Worm (Caenorhabditis elegans): Measurements from ENCODE around the gene F30B5.11.
A peak's percentile ranks its signal among the peaks of the same experiment; 100 is the strongest.

The F30B5.11 gene

ce11 chrIV:4215349-4215748 is 4.5 kb downstream of the F30B5.11 start (continued):
- TF ChIP-seq snpc-4 (tag; optimal IDR thresholded peaks at IDR 0.05) = no peak
- no peak for TF ChIP-seq lin-39 (tag; optimal IDR thresholded peaks at IDR 0.05)
- no peak for TF ChIP-seq nhr-11 (tag; optimal IDR thresholded peaks at IDR 0.05)
- no peak for TF ChIP-seq nhr-23 (tag; optimal IDR thresholded peaks at IDR 0.05)

- TF ChIP-seq lin-39 (tag; optimal IDR thresholded peaks at IDR 0.05) (no peak), sma-9 (GFP tag; optimal IDR thresholded peaks at IDR 0.05) (peak; percentile 45), sma-9 (tag; optimal IDR thresholded peaks at IDR 0.05) (no peak), fos-1 (tag; optimal IDR thresholded peaks at IDR 0.05) (peak; percentile 64), dmd-4 (tag; optimal IDR thresholded peaks at IDR 0.05) (no peak), ztf-11 (tag; optimal IDR thresholded peaks at IDR 0.05) (no peak), ZK546.5 (tag; optimal IDR thresholded peaks at IDR 0.05) (no peak), unc-39 (tag; optimal IDR thresholded peaks at IDR 0.05) (no peak), alr-1 (tag; optimal IDR thresholded peaks at IDR 0.05) (no peak), unc-62 (GFP tag; optimal IDR thresholded peaks at IDR 0.05) (no peak), ztf-4 (tag; optimal IDR thresholded peaks at IDR 0.05) (no peak), lin-11 (tag; optimal IDR thresholded peaks at IDR 0.05) (no peak), nhr-12 (tag; optimal IDR thresholded peaks at IDR 0.05) (no peak), nhr-129 (tag; optimal IDR thresholded peaks at IDR 0.05) (no peak), nhr-21 (tag; optimal IDR thresholded peaks at IDR 0.05) (no peak), ama-1 (optimal IDR thresholded peaks at IDR 0.05) (peak; percentile 1), mab-5 (tag; optimal IDR thresholded peaks at IDR 0.05) (no peak), snpc-4 (tag; optimal IDR thresholded peaks at IDR 0.05) (no peak)
These were observed 7.2 kb downstream of the F30B5.11 start for ce11 chrIV:4212733-4213132.

- TF ChIP-seq nhr-237 (tag; optimal IDR thresholded peaks at IDR 0.05) (no peak), nhr-23 (tag; optimal IDR thresholded peaks at IDR 0.05) (no peak), zag-1 (tag; optimal IDR thresholded peaks at IDR 0.05) (peak; percentile 29), C34F6.9 (tag; optimal IDR thresholded peaks at IDR 0.05) (peak; percentile 40), mdl-1 (tag; optimal IDR thresholded peaks at IDR 0.05) (peak; percentile 56 to 67), sma-9 (GFP tag; optimal IDR thresholded peaks at IDR 0.05) (peak; percentile 36), sma-9 (tag; optimal IDR thresholded peaks at IDR 0.05) (no peak)
These were observed 9.0 kb downstream of the F30B5.11 start for ce11 chrIV:4210868-4211267.

- TF ChIP-seq blmp-1 (tag; optimal IDR thresholded peaks at IDR 0.05; ENCODE audit: insufficient read depth) (no peak), lin-39 (tag; optimal IDR thresholded peaks at IDR 0.05) (no peak), mbf-1 (tag; optimal IDR thresholded peaks at IDR 0.05) (no peak), snpc-4 (tag; optimal IDR thresholded peaks at IDR 0.05) (no peak), lsy-2 (tag; optimal IDR thresholded peaks at IDR 0.05) (no peak), unc-55 (GFP tag; optimal IDR thresholded peaks at IDR 0.05) (no peak), egl-27 (tag; optimal IDR thresholded peaks at IDR 0.05) (no peak), aly-2 (tag; optimal IDR thresholded peaks at IDR 0.05) (no peak), dmd-4 (tag; optimal IDR thresholded peaks at IDR 0.05) (no peak), ceh-16 (tag; optimal IDR thresholded peaks at IDR 0.05) (no peak), sem-4 (tag; optimal IDR thresholded peaks at IDR 0.05) (no peak), alr-1 (tag; optimal IDR thresholded peaks at IDR 0.05) (no peak), nhr-129 (tag; optimal IDR thresholded peaks at IDR 0.05) (no peak), crh-2 (tag; optimal IDR thresholded peaks at IDR 0.05) (no peak)
These were observed 10.8 kb downstream of the F30B5.11 start for ce11 chrIV:4209084-4209483.

ce11 chrIV:4207088-4207487 is 12.8 kb downstream of the F30B5.11 start, which contains the start of gene osgn-1:
osgn-1 (plus strand) TSS chrIV:4207388.
- TF ChIP-seq Y55F3AM.14 (GFP tag; optimal IDR thresholded peaks at IDR 0.05) (no peak), egl-27 (tag; optimal IDR thresholded peaks at IDR 0.05) (no peak), ztf-11 (tag; optimal IDR thresholded peaks at IDR 0.05) (no peak), lin-11 (tag; optimal IDR thresholded peaks at IDR 0.05) (no peak), ztf-1 (GFP tag; conservative IDR thresholded peaks at IDR 0.05) (no peak), nhr-129 (tag; optimal IDR thresholded peaks at IDR 0.05) (no peak)

Data from whole organism, L2 larva.